Worm (Caenorhabditis elegans): ENCODE results near the gene R07E5.5.

DNA sequence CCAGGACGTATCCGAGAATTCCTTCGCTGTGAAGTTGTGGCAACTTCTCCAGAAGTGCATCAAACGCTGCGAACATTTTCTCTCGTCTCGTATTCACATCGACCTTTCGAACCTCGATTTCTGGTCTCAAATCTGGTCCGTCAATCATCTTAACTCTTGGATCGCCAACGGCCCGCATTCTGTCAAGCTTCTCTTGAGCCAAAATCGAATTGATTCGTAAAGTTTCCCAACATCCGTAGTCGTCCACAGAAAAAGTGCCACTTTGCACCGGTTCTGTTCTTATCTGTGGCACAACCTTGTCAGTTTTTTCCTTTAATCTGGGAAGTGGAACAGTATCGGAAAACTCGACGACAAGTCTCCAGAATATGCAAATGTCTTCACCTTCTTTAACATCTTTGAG, 38.0 kb downstream of the R07E5.5 start:
- TF ChIP-seq him-1 (tag; optimal IDR thresholded peaks at IDR 0.05) (no peak), W03F9.2 (tag; optimal IDR thresholded peaks at IDR 0.05) (no peak), dao-5 (tag; optimal IDR thresholded peaks at IDR 0.05) (no peak)
